Fruit fly (Drosophila melanogaster) whole organism, adult: Measurements from ENCODE around the gene CG13280.

ENCODE experiments used
- CG1620 ChIP-seq: fragments of 200-800 bp; sonication (Bioruptor generic); optimal IDR thresholded peaks from 2 replicates; lab custom pipeline; 2016; ENCODE audit warnings: missing biosample characterization, missing genetic modification characterization
- CG33017 ChIP-seq: fragments of 200-800 bp; sonication (Bioruptor generic); optimal IDR thresholded peaks from 2 replicates; lab custom pipeline; 2018; ENCODE audit warnings: missing biosample characterization, mild to moderate bottlenecking, missing genetic modification characterization, moderate library complexity
- Clk ChIP-seq: fragments of 200-800 bp; sonication (Bioruptor generic); optimal IDR thresholded peaks from 2 replicates; lab custom pipeline; 2017; ENCODE audit warnings: missing biosample characterization, missing genetic modification characterization
- Mnt ChIP-seq: fragments of 200-800 bp; sonication (Bioruptor generic); optimal IDR thresholded peaks from 2 replicates; lab custom pipeline; 2016; ENCODE audit warnings: missing biosample characterization, mild to moderate bottlenecking, missing genetic modification characterization
- cic ChIP-seq: fragments of 200-800 bp; sonication (Bioruptor generic); optimal IDR thresholded peaks from 2 replicates; lab custom pipeline; 2017; ENCODE audit warnings: missing biosample characterization, mild to moderate bottlenecking, missing genetic modification characterization, moderate library complexity

DNA sequence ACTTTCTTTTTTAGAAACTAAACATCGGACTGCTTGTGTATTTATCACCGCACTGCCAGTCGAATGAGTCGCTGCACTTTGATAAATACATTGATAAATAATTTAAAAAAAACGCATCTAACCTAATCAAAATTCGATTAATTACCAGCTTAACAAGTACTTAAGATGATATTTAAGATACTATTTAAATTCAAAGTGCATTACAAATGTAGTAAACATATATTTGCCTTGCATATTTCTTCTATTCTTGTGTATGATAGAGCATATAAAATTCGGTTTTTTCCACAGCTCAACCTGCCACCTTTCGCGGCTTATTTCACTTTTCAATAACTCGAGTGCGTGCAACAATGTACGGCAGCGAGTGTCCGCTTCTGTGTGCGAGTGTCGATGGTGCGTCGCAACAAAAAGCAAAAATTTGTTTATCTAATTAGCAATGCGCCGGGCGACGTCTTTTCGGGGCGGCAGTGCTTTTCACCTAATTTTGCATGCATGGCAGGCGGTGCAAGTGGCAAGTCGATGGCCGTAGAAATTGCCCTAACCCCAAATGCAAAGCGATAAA lies 16.4 kb downstream of the CG13280 start, which contains the start of gene CG13272:
- TF ChIP-seq Clk (GFP tag; lab: Kevin White, UChicago) = no peak
- no peak for TF ChIP-seq Mnt (GFP tag; lab: Kevin White, UChicago)
- no peak for TF ChIP-seq CG1620 (GFP tag; lab: Kevin White, UChicago)
- no peak for TF ChIP-seq cic
- TF ChIP-seq CG33017 (tag; lab: Kevin White, UChicago) = no peak
